Worm (Caenorhabditis elegans) whole organism, midembryonic: ENCODE results near the gene str-181.

Experiments used
- T22C8.4 ChIP-seq: fragments of 200-800 bp; sonication (Bioruptor generic); IDR thresholded peaks from 2 replicates; pipeline ENCODE4 v1.3.6; 2022; ENCODE audit warnings: missing genetic modification characterization, missing compliant biosample characterization
- cog-1 ChIP-seq: sonication (generic microtip); optimal IDR thresholded peaks from 2 replicates; lab custom pipeline; 2016; ENCODE audit warnings: missing genetic modification characterization, missing compliant biosample characterization
- flt-1 ChIP-seq: fragments of 200-800 bp; sonication (Bioruptor generic); IDR thresholded peaks from 2 replicates; pipeline ENCODE4 v1.3.6; 2022; ENCODE audit warnings: missing genetic modification characterization, missing compliant biosample characterization
- klf-2 ChIP-seq: fragments of 200-800 bp; sonication (Bioruptor generic); conservative IDR thresholded peaks from 2 replicates; pipeline ENCODE4 v1.3.6; 2022; ENCODE audit warnings: missing genetic modification reagents, missing genetic modification characterization, missing compliant biosample characterization
- med-1 ChIP-seq: sonication (generic microtip); optimal IDR thresholded peaks from 2 replicates; lab custom pipeline; 2017; ENCODE audit warnings: missing genetic modification characterization, mild to moderate bottlenecking, missing compliant biosample characterization, antibody characterized with exemption, missing genetic modification reagents; ENCODE audit not compliant: insufficient read depth
- ref-1 ChIP-seq: fragments of 200-800 bp; sonication (Bioruptor generic); conservative IDR thresholded peaks from 2 replicates; pipeline ENCODE4 v1.3.6; 2022; ENCODE audit warnings: missing genetic modification reagents, missing genetic modification characterization, missing compliant biosample characterization
- tab-1 ChIP-seq: fragments of 200-800 bp; sonication (Bioruptor generic); IDR thresholded peaks from 2 replicates; pipeline ENCODE4 v1.3.6; 2022; ENCODE audit warnings: missing genetic modification characterization, missing compliant biosample characterization
- ztf-23 ChIP-seq: fragments of 200-800 bp; sonication (Bioruptor generic); IDR thresholded peaks from 2 replicates; pipeline ENCODE4 v1.3.6; 2022; ENCODE audit warnings: missing genetic modification reagents, missing genetic modification characterization, missing compliant biosample characterization
- ztf-29 ChIP-seq: fragments of 200-800 bp; sonication (Bioruptor generic); IDR thresholded peaks from 2 replicates; pipeline ENCODE4 v1.3.6; 2022; ENCODE audit warnings: missing genetic modification reagents, missing genetic modification characterization, missing compliant biosample characterization

ce11 chrV:12706511-12706910 lies 12.0 kb downstream of the str-181 start:
- TF ChIP-seq ztf-23 (GFP tag; lab: Robert Waterston, UW): no peak
- no peak for TF ChIP-seq ref-1 (GFP tag; lab: Robert Waterston, UW)
- TF ChIP-seq klf-2 (GFP tag; lab: Robert Waterston, UW): no peak
- TF ChIP-seq ztf-29: no peak
- no peak for TF ChIP-seq tab-1 (GFP tag; lab: Robert Waterston, UW)
- no peak for TF ChIP-seq T22C8.4 (GFP tag; lab: Robert Waterston, UW)
- TF ChIP-seq cog-1 (tag; lab: Kevin White, UChicago): no peak
- no peak for TF ChIP-seq flt-1 (GFP tag; lab: Robert Waterston, UW)
- TF ChIP-seq med-1: no peak
